Fruit fly (Drosophila melanogaster): Measurements from ENCODE around the gene CG42367.

- TF ChIP-seq CG9139 (GFP tag; optimal IDR thresholded peaks at IDR 0.05) (no peak), Sox14 (GFP tag; optimal IDR thresholded peaks at IDR 0.05) (no peak), CG1621 (tag; optimal IDR thresholded peaks at IDR 0.05) (no peak), Hr4 (GFP tag; optimal IDR thresholded peaks at IDR 0.05) (no peak), OdsH (GFP tag; optimal IDR thresholded peaks at IDR 0.05) (no peak), dsx (GFP tag; optimal IDR thresholded peaks at IDR 0.05; ENCODE audit: poor library complexity, severe bottlenecking) (no peak)
These were observed 30.4 kb downstream of the CG42367 start for dm6 chr2L:9960758-9961157.
